Fruit fly (Drosophila melanogaster): Measurements from ENCODE around the gene CG45089.

Gene CG45089

dm6 chrX:7933210-7933915 lies 39.8 kb upstream of the CG45089 start, which contains the start of the genes Dhdds and RpS14a (continued):
- TF ChIP-seq slp2 (GFP tag; optimal IDR thresholded peaks at IDR 0.05) (peak; percentile 53), Nf-YA (GFP tag; IDR thresholded peaks at IDR 0.05) (0 out of 2 replicates have a peak, but pooled peaks have one; percentile 17), z (GFP tag; IDR thresholded peaks at IDR 0.05) (no peak), Hr78 (GFP tag; optimal IDR thresholded peaks at IDR 0.05) (no peak), Kr (GFP tag; optimal IDR thresholded peaks at IDR 0.05) (no peak), jigr1 (GFP tag; IDR thresholded peaks at IDR 0.05) (no peak), CG3281 (GFP tag; optimal IDR thresholded peaks at IDR 0.05) (peak; percentile 62), Sry-β (GFP tag; optimal IDR thresholded peaks at IDR 0.05) (no peak), CG34422 (GFP tag; IDR thresholded peaks at IDR 0.05) (peak; percentile 23; the same call in 1 of the 3 replicates), Dp (GFP tag; optimal IDR thresholded peaks at IDR 0.05) (peak; percentile 54), btn (GFP tag; optimal IDR thresholded peaks at IDR 0.05) (no peak), CG10654 (GFP tag; optimal IDR thresholded peaks at IDR 0.05) (peak; percentile 36), mld (GFP tag; IDR thresholded peaks at IDR 0.05; ENCODE audit: partially characterized antibody) (no peak), CG32767 (GFP tag; IDR thresholded peaks at IDR 0.05) (no peak), Aef1 (GFP tag; IDR thresholded peaks at IDR 0.05) (no peak), Sin3A (optimal IDR thresholded peaks at IDR 0.05) (peak; percentile 100), tll (GFP tag; optimal IDR thresholded peaks at IDR 0.05) (peak; percentile 19 to 85), chm (GFP tag; IDR thresholded peaks at IDR 0.05) (no peak; the same call in 1 of the 2 replicates), CG7745 (tag; optimal IDR thresholded peaks at IDR 0.05) (no peak), Vsx1 (GFP tag; optimal IDR thresholded peaks at IDR 0.05) (peak; percentile 54), Tbp (GFP tag; optimal IDR thresholded peaks at IDR 0.05) (peak; percentile 45), kay (GFP tag; optimal IDR thresholded peaks at IDR 0.05) (no peak), Ssrp (tag; optimal IDR thresholded peaks at IDR 0.05) (no peak), tx (GFP tag; optimal IDR thresholded peaks at IDR 0.05) (no peak), org-1 (GFP tag; optimal IDR thresholded peaks at IDR 0.05) (peak; percentile 54), ssp (GFP tag; IDR thresholded peaks at IDR 0.05) (no peak), pros (GFP tag; optimal IDR thresholded peaks at IDR 0.05) (no peak), CG12071 (GFP tag; optimal IDR thresholded peaks at IDR 0.05) (peak; percentile 57), phol (tag; optimal IDR thresholded peaks at IDR 0.05) (peak; percentile 80), CG4820 (GFP tag; optimal IDR thresholded peaks at IDR 0.05) (peak; percentile 58), Hey (tag; optimal IDR thresholded peaks at IDR 0.05) (no peak), CG18476 (GFP tag; optimal IDR thresholded peaks at IDR 0.05) (peak; percentile 44), Nf-YC (tag; optimal IDR thresholded peaks at IDR 0.05) (peak; percentile 54), Hr51 (GFP tag; optimal IDR thresholded peaks at IDR 0.05) (peak; percentile 43 to 54), BtbVII (GFP tag; optimal IDR thresholded peaks at IDR 0.05) (peak; percentile 54), fd102C (GFP tag; optimal IDR thresholded peaks at IDR 0.05) (no peak), CG9932 (GFP tag; IDR thresholded peaks at IDR 0.05) (no peak), CG14441 (GFP tag; IDR thresholded peaks at IDR 0.05) (0 out of 2 replicates have a peak, but pooled peaks have one; percentile 7), dati (GFP tag; IDR thresholded peaks at IDR 0.05) (no peak), ATbp (GFP tag; optimal IDR thresholded peaks at IDR 0.05) (no peak), Awh (GFP tag; IDR thresholded peaks at IDR 0.05) (no peak), CG13624 (GFP tag; optimal IDR thresholded peaks at IDR 0.05) (peak; percentile 50), ash1 (GFP tag; optimal IDR thresholded peaks at IDR 0.05) (no peak), ci (GFP tag; IDR thresholded peaks at IDR 0.05) (peak; percentile 75), CG7786 (GFP tag; optimal IDR thresholded peaks at IDR 0.05) (peak; percentile 25), CG8388 (GFP tag; optimal IDR thresholded peaks at IDR 0.05) (peak; percentile 45), CG13287 (GFP tag; IDR thresholded peaks at IDR 0.05; ENCODE audit: partially characterized antibody) (peak; percentile 76), lov (optimal IDR thresholded peaks at IDR 0.05) (no peak), lov (GFP tag; IDR thresholded peaks at IDR 0.05) (0 out of 3 replicates have a peak, but pooled peaks have one; percentile 29)

Data from whole organism, embryonic.